Fruit fly (Drosophila melanogaster) whole organism, embryonic: ENCODE results near the gene Sgs5.

Experiments used
- Aef1 ChIP-seq: fragments of 200-800 bp; sonication (Bioruptor generic); IDR thresholded peaks from 3 replicates; pipeline ENCODE4 v1.3.6; 2022; ENCODE audit warnings: missing biosample characterization, missing genetic modification characterization
- Antp ChIP-seq: fragments of 200-800 bp; sonication (Bioruptor generic); optimal IDR thresholded peaks from 3 replicates; lab custom pipeline; 2016; ENCODE audit warnings: missing biosample characterization, missing genetic modification characterization
- Atf6 ChIP-seq: fragments of 200-800 bp; sonication (Bioruptor generic); IDR thresholded peaks from 2 replicates; pipeline ENCODE4 v1.3.6; 2022; ENCODE audit warnings: missing biosample characterization, missing genetic modification characterization
- CG11456 ChIP-seq: fragments of 200-800 bp; sonication (Bioruptor generic); IDR thresholded peaks from 3 replicates; pipeline ENCODE4 v1.3.6; 2022; ENCODE audit warnings: missing biosample characterization, missing genetic modification characterization
- CG12104 ChIP-seq: fragments of 200-800 bp; sonication (Bioruptor generic); optimal IDR thresholded peaks from 3 replicates; lab custom pipeline; 2016; ENCODE audit warnings: missing biosample characterization, missing genetic modification characterization
- CG12769 ChIP-seq: fragments of 200-800 bp; sonication (Bioruptor generic); optimal IDR thresholded peaks from 2 replicates; lab custom pipeline; 2019; ENCODE audit warnings: missing biosample characterization, mild to moderate bottlenecking, missing genetic modification characterization, moderate library complexity
- CG12942 ChIP-seq: fragments of 200-800 bp; sonication (Bioruptor generic); optimal IDR thresholded peaks from 3 replicates; lab custom pipeline; 2016; ENCODE audit warnings: missing biosample characterization, missing genetic modification characterization
- CG14014 ChIP-seq: fragments of 200-800 bp; sonication (Bioruptor generic); IDR thresholded peaks from 2 replicates; pipeline ENCODE4 v1.3.6; 2022; ENCODE audit warnings: missing biosample characterization, missing genetic modification characterization
- CG14667 ChIP-seq: fragments of 200-800 bp; sonication (Bioruptor generic); IDR thresholded peaks from 2 replicates; pipeline ENCODE4 v1.3.6; 2022; ENCODE audit warnings: missing biosample characterization, missing genetic modification characterization
- CG2889 ChIP-seq: fragments of 200-800 bp; sonication (Bioruptor generic); IDR thresholded peaks from 3 replicates; pipeline ENCODE4 v1.3.6; 2022; ENCODE audit warnings: missing biosample characterization, missing genetic modification characterization
- CG4404 ChIP-seq: fragments of 200-800 bp; sonication (Bioruptor generic); IDR thresholded peaks from 2 replicates; pipeline ENCODE4 v1.3.6; 2022; ENCODE audit warnings: missing biosample characterization, missing genetic modification characterization
- CG7372 ChIP-seq: fragments of 200-800 bp; sonication (Bioruptor generic); IDR thresholded peaks from 2 replicates; pipeline ENCODE4 v1.3.6; 2022; ENCODE audit warnings: missing biosample characterization, missing genetic modification characterization
- CG7556 ChIP-seq: fragments of 200-800 bp; sonication (Bioruptor generic); optimal IDR thresholded peaks from 2 replicates; lab custom pipeline; 2017; ENCODE audit warnings: missing biosample characterization, mild to moderate bottlenecking, missing genetic modification characterization
- CG7839 ChIP-seq: fragments of 200-800 bp; sonication (Bioruptor generic); optimal IDR thresholded peaks from 3 replicates; lab custom pipeline; 2018; ENCODE audit warnings: missing biosample characterization, mild to moderate bottlenecking, missing genetic modification characterization, moderate library complexity
- CG7963 ChIP-seq: fragments of 200-800 bp; sonication (Bioruptor generic); IDR thresholded peaks from 3 replicates; pipeline ENCODE4 v1.3.6; 2022; ENCODE audit warnings: missing biosample characterization, missing genetic modification characterization; ENCODE audit not compliant: partially characterized antibody
- CG8478 ChIP-seq: fragments of >200 bp; optimal IDR thresholded peaks from 2 replicates; lab custom pipeline; 2018
- CG8924 ChIP-seq: fragments of 200-800 bp; optimal IDR thresholded peaks from 3 replicates; lab custom pipeline; 2019; ENCODE audit warnings: missing biosample characterization, mild to moderate bottlenecking, missing genetic modification characterization, moderate library complexity
- CG9437 ChIP-seq: fragments of 200-800 bp; sonication (Bioruptor generic); optimal IDR thresholded peaks from 2 replicates; lab custom pipeline; 2018; ENCODE audit warnings: missing biosample characterization, mild to moderate bottlenecking, missing genetic modification characterization
- CG9932 ChIP-seq: fragments of 200-800 bp; sonication (Bioruptor generic); IDR thresholded peaks from 2 replicates; pipeline ENCODE4 v1.3.6; 2022; ENCODE audit warnings: missing biosample characterization, missing genetic modification characterization
- Hmr ChIP-seq: fragments of 200-800 bp; sonication (Bioruptor generic); optimal IDR thresholded peaks from 3 replicates; lab custom pipeline; 2017; ENCODE audit warnings: mild to moderate bottlenecking, missing biosample characterization, missing genetic modification reagents, missing genetic modification characterization
- Lim3 ChIP-seq: fragments of 200-800 bp; sonication (Bioruptor generic); IDR thresholded peaks from 2 replicates; pipeline ENCODE4 v1.3.6; 2022; ENCODE audit warnings: missing biosample characterization, missing genetic modification characterization
- Lpt ChIP-seq: fragments of >200 bp; optimal IDR thresholded peaks from 2 replicates; lab custom pipeline; 2018; ENCODE audit warnings: missing biosample characterization, missing genetic modification characterization
- NFAT ChIP-seq: fragments of 200-800 bp; sonication (Bioruptor generic); IDR thresholded peaks from 2 replicates; pipeline ENCODE4 v1.3.6; 2022; ENCODE audit warnings: missing biosample characterization, missing genetic modification characterization
- Pdp1 ChIP-seq, 2 experiments: fragments of 200-800 bp; sonication (Bioruptor generic); optimal IDR thresholded peaks; 3 replicates each; lab custom pipeline; 2016; ENCODE audit warnings: missing biosample characterization in 2 of 2, missing genetic modification characterization in 2 of 2, mild to moderate bottlenecking in 1 of 2, moderate library complexity in 1 of 2
- Rfx ChIP-seq: fragments of 200-800 bp; sonication (Bioruptor generic); IDR thresholded peaks from 2 replicates; pipeline ENCODE4 v1.3.6; 2022; ENCODE audit warnings: missing biosample characterization, missing genetic modification characterization
- Taf1 ChIP-seq: fragments of 200-800 bp; sonication (Bioruptor generic); IDR thresholded peaks from 2 replicates; pipeline ENCODE4 v1.3.6; 2022; ENCODE audit warnings: missing biosample characterization, missing genetic modification characterization
- Usf ChIP-seq: fragments of 200-800 bp; sonication (Bioruptor generic); optimal IDR thresholded peaks from 2 replicates; lab custom pipeline; 2017; ENCODE audit warnings: missing genotype, missing biosample characterization, missing genetic modification characterization
- Xrp1 ChIP-seq: fragments of 200-800 bp; sonication (Bioruptor generic); IDR thresholded peaks from 2 replicates; pipeline ENCODE4 v1.3.6; 2022; ENCODE audit warnings: missing biosample characterization, missing genetic modification characterization
- ase ChIP-seq: fragments of 200-800 bp; sonication (Bioruptor generic); IDR thresholded peaks from 3 replicates; pipeline ENCODE4 v1.3.6; 2022; ENCODE audit warnings: missing biosample characterization, missing genetic modification characterization
- cad ChIP-seq: fragments of >200 bp; optimal IDR thresholded peaks from 2 replicates; lab custom pipeline; 2017; ENCODE audit warnings: missing biosample characterization, missing genetic modification characterization
- cas ChIP-seq: fragments of 200-800 bp; sonication (Bioruptor generic); IDR thresholded peaks from 2 replicates; pipeline ENCODE4 v1.3.6; 2022; ENCODE audit warnings: missing biosample characterization, missing genetic modification characterization
- chm ChIP-seq: fragments of 200-800 bp; sonication (Bioruptor generic); IDR thresholded peaks from 2 replicates; pipeline ENCODE4 v1.3.6; 2022; ENCODE audit warnings: missing biosample characterization, missing genetic modification characterization
- dysf ChIP-seq: fragments of 200-800 bp; sonication (Bioruptor generic); IDR thresholded peaks from 3 replicates; pipeline ENCODE4 v1.3.6; 2022; ENCODE audit warnings: missing biosample characterization, missing genetic modification characterization
- fu2 ChIP-seq: fragments of 200-800 bp; sonication (Bioruptor generic); optimal IDR thresholded peaks from 2 replicates; lab custom pipeline; 2016; ENCODE audit warnings: missing biosample characterization, missing genetic modification characterization
- hb ChIP-seq: fragments of 200-800 bp; sonication (Bioruptor generic); IDR thresholded peaks from 3 replicates; pipeline ENCODE4 v1.3.6; 2022; ENCODE audit warnings: missing biosample characterization, missing genetic modification characterization; ENCODE audit not compliant: partially characterized antibody
- jumu ChIP-seq: fragments of 200-800 bp; sonication (Bioruptor generic); optimal IDR thresholded peaks from 3 replicates; lab custom pipeline; 2016; ENCODE audit warnings: missing biosample characterization, missing genetic modification characterization
- kay ChIP-seq: fragments of 200-800 bp; sonication (Bioruptor generic); optimal IDR thresholded peaks from 2 replicates; lab custom pipeline; 2016; ENCODE audit warnings: missing biosample characterization, missing genetic modification characterization
- kni ChIP-seq: fragments of 200-800 bp; sonication (Bioruptor generic); optimal IDR thresholded peaks from 3 replicates; lab custom pipeline; 2017; ENCODE audit warnings: mild to moderate bottlenecking, missing biosample characterization, missing genetic modification reagents, missing genetic modification characterization
- nmo ChIP-seq: fragments of 200-800 bp; sonication (Bioruptor generic); optimal IDR thresholded peaks from 2 replicates; lab custom pipeline; 2018; ENCODE audit warnings: missing biosample characterization, mild to moderate bottlenecking, missing genetic modification characterization, moderate library complexity
- odd ChIP-seq: fragments of 200-800 bp; sonication (Bioruptor generic); optimal IDR thresholded peaks from 2 replicates; lab custom pipeline; 2017; ENCODE audit warnings: missing biosample characterization, mild to moderate bottlenecking, missing genetic modification characterization
- peb ChIP-seq: fragments of 200-800 bp; sonication (Bioruptor generic); IDR thresholded peaks from 2 replicates; pipeline ENCODE4 v1.3.6; 2022; ENCODE audit warnings: missing biosample characterization, missing genetic modification characterization
- pfk ChIP-seq: fragments of 200-800 bp; sonication (Bioruptor generic); optimal IDR thresholded peaks from 2 replicates; lab custom pipeline; 2018; ENCODE audit warnings: missing biosample characterization, mild to moderate bottlenecking, missing genetic modification characterization, moderate library complexity
- pita ChIP-seq: fragments of 200-800 bp; sonication (Bioruptor generic); optimal IDR thresholded peaks from 2 replicates; lab custom pipeline; 2017; ENCODE audit warnings: missing biosample characterization, mild to moderate bottlenecking, missing genetic modification characterization
- psq ChIP-seq: fragments of 200-800 bp; sonication (Bioruptor generic); optimal IDR thresholded peaks from 2 replicates; lab custom pipeline; 2017; ENCODE audit warnings: missing biosample characterization, missing genetic modification characterization
- sens ChIP-seq: fragments of 200-800 bp; sonication (Bioruptor generic); peaks from one replicate; lab custom pipeline; 2016; ENCODE audit warnings: missing biosample characterization, missing genetic modification characterization
- sug ChIP-seq: fragments of 200-800 bp; optimal IDR thresholded peaks from 2 replicates; lab custom pipeline; 2019; ENCODE audit warnings: missing biosample characterization, mild to moderate bottlenecking, missing genetic modification characterization, moderate library complexity
- tgo ChIP-seq: fragments of 200-800 bp; sonication (Bioruptor generic); IDR thresholded peaks from 3 replicates; pipeline ENCODE4 v1.3.6; 2022; ENCODE audit warnings: missing biosample characterization, missing genetic modification characterization
- toy ChIP-seq: fragments of 200-800 bp; sonication (Bioruptor generic); IDR thresholded peaks from 2 replicates; pipeline ENCODE4 v1.3.6; 2022; ENCODE audit warnings: missing biosample characterization, missing genetic modification characterization
- vfl ChIP-seq: fragments of 200-800 bp; sonication (Bioruptor generic); optimal IDR thresholded peaks from 2 replicates; lab custom pipeline; 2016; ENCODE audit warnings: missing biosample characterization, missing genetic modification characterization
- vnd ChIP-seq: fragments of 200-800 bp; sonication (Bioruptor generic); IDR thresholded peaks from 3 replicates; pipeline ENCODE4 v1.3.6; 2022; ENCODE audit warnings: missing biosample characterization, missing genetic modification characterization; ENCODE audit not compliant: partially characterized antibody
- yki ChIP-seq: fragments of >200 bp; optimal IDR thresholded peaks from 3 replicates; lab custom pipeline; 2018
- zf30C ChIP-seq: fragments of 200-800 bp; sonication (Bioruptor generic); optimal IDR thresholded peaks from 3 replicates; lab custom pipeline; 2018; ENCODE audit warnings: missing biosample characterization, mild to moderate bottlenecking, missing genetic modification characterization
- zfh1 ChIP-seq: fragments of 200-800 bp; sonication (Bioruptor generic); IDR thresholded peaks from 3 replicates; pipeline ENCODE4 v1.3.6; 2022; ENCODE audit warnings: missing biosample characterization, missing genetic modification characterization

Gene Sgs5

dm6 chr3R:17550827-17551468 is 44.2 kb upstream of the Sgs5 start (continued):
- TF ChIP-seq odd (no peak), jumu (GFP tag; lab: Kevin White, UChicago) (peak; percentile 7), pfk (GFP tag; lab: Kevin White, UChicago) (no peak), cad (no peak), CG14014 (no peak), CG11456 (no peak), pita (no peak), tgo (GFP tag; lab: Robert Waterston, UW) (no peak), ase (no peak), vnd (GFP tag; lab: Robert Waterston, UW) (no peak), CG12769 (tag; lab: Kevin White, UChicago) (no peak), Lim3 (no peak), CG4404 (GFP tag; lab: Robert Waterston, UW) (peak; percentile 47; the same call in 1 of the 2 replicates), Atf6 (GFP tag; lab: Robert Waterston, UW) (no peak), CG9932 (GFP tag; lab: Robert Waterston, UW) (no peak), Antp (peak; percentile 49), NFAT (GFP tag; lab: Robert Waterston, UW) (no peak), Xrp1 (GFP tag; lab: Robert Waterston, UW) (peak; percentile 75; the same call in 1 of the 2 replicates), sens (GFP tag; lab: Kevin White, UChicago) (peak; percentile 92), Rfx (GFP tag; lab: Robert Waterston, UW) (no peak), sug (tag; lab: Kevin White, UChicago) (no peak), Usf (GFP tag; lab: Kevin White, UChicago) (peak; percentile 8), Aef1 (GFP tag; lab: Robert Waterston, UW) (no peak), vfl (GFP tag; lab: Kevin White, UChicago) (no peak), nmo (peak; percentile 61), kay (GFP tag; lab: Kevin White, UChicago) (no peak), chm (0 out of 2 replicates have a peak, but pooled peaks have one; percentile 13), CG8478 (lab: Kevin White, UChicago) (no peak), zfh1 (peak; percentile 59; the same call in 1 of the 3 replicates), CG8924 (tag; lab: Kevin White, UChicago) (peak; percentile 45), CG12942 (GFP tag; lab: Kevin White, UChicago) (no peak), CG7556 (GFP tag; lab: Kevin White, UChicago) (peak; percentile 56), yki (no peak), CG14667 (GFP tag; lab: Robert Waterston, UW) (0 out of 2 replicates have a peak, but pooled peaks have one; percentile 26), CG7839 (tag; lab: Kevin White, UChicago) (peak; percentile 54), Lpt (no peak), Hmr (GFP tag; lab: Kevin White, UChicago) (no peak), Pdp1 (GFP tag; optimal IDR thresholded peaks at IDR 0.05; lab: Kevin White, UChicago) (peak in 1 of 2 experiments; percentile 3), zf30C (peak; percentile 79), toy (no peak), kni (GFP tag; lab: Kevin White, UChicago) (no peak), peb (no peak), CG7963 (GFP tag; lab: Robert Waterston, UW) (no peak), CG7372 (GFP tag; lab: Robert Waterston, UW) (no peak), hb (no peak), CG2889 (GFP tag; lab: Robert Waterston, UW) (no peak), dysf (GFP tag; lab: Robert Waterston, UW) (peak; percentile 37; the same call in 2 of the 3 replicates), CG12104 (GFP tag; lab: Kevin White, UChicago) (no peak), psq (GFP tag; lab: Kevin White, UChicago) (no peak), cas (no peak), Taf1 (no peak), CG9437 (GFP tag; lab: Kevin White, UChicago) (no peak), fu2 (no peak)
